Worm (Caenorhabditis elegans) whole organism, L3 larva: ENCODE measurements around the gene dhs-28.

Experiments used
- R02D3.7 ChIP-seq: fragments of 150-350 bp; optimal IDR thresholded peaks from 2 replicates; lab custom pipeline; 2014; ENCODE audit warnings: missing biosample characterization, missing genetic modification characterization
- ceh-82 ChIP-seq: fragments of 150-350 bp; optimal IDR thresholded peaks from 2 replicates; lab custom pipeline; 2014; ENCODE audit warnings: missing biosample characterization, missing genetic modification characterization
- daf-12 ChIP-seq: fragments of 150-350 bp; optimal IDR thresholded peaks from 2 replicates; lab custom pipeline; 2014; ENCODE audit warnings: missing biosample characterization, missing genetic modification reagents, missing genetic modification characterization
- elt-2 ChIP-seq: sonication (generic microtip); optimal IDR thresholded peaks from 2 replicates; lab custom pipeline; 2016; ENCODE audit warnings: missing genetic modification reagents, mild to moderate bottlenecking, missing genetic modification characterization, missing compliant biosample characterization
- elt-3 ChIP-seq, 3 experiments: fragments of 150-350 bp in 1 of 3; sonication (generic microtip) in 2 of 3; optimal IDR thresholded peaks; 2 replicates in 2 of 3; 4 replicates in 1 of 3; lab custom pipeline; 2014 to 2017; ENCODE audit warnings: missing biosample characterization in 3 of 3, missing genetic modification characterization in 3 of 3
- nhr-11 ChIP-seq: fragments of 150-350 bp; optimal IDR thresholded peaks from 2 replicates; lab custom pipeline; 2014; ENCODE audit warnings: missing biosample characterization, missing genetic modification characterization
- nhr-23 ChIP-seq: fragments of 150-350 bp; optimal IDR thresholded peaks from 2 replicates; lab custom pipeline; 2014; ENCODE audit warnings: missing biosample characterization, missing genetic modification reagents, missing genetic modification characterization
- nhr-237 ChIP-seq: fragments of 150-350 bp; optimal IDR thresholded peaks from 2 replicates; lab custom pipeline; 2014; ENCODE audit warnings: missing biosample characterization, missing genetic modification characterization
- pha-4 ChIP-seq: fragments of 150-350 bp; optimal IDR thresholded peaks from 2 replicates; lab custom pipeline; 2014; ENCODE audit warnings: missing biosample characterization, missing genetic modification reagents, missing genetic modification characterization
- pqm-1 ChIP-seq: fragments of 150-350 bp; optimal IDR thresholded peaks from 2 replicates; lab custom pipeline; 2017; ENCODE audit warnings: missing biosample characterization, missing genetic modification characterization, inconsistent platforms
- snpc-4 ChIP-seq: fragments of 150-350 bp; optimal IDR thresholded peaks from 2 replicates; lab custom pipeline; 2014; ENCODE audit warnings: missing biosample characterization, missing genetic modification characterization
- tbx-2 ChIP-seq: sonication (generic microtip); optimal IDR thresholded peaks from 2 replicates; lab custom pipeline; 2016; ENCODE audit warnings: mild to moderate bottlenecking, missing genetic modification characterization, missing compliant biosample characterization
- unc-39 ChIP-seq: sonication (generic microtip); optimal IDR thresholded peaks from 4 replicates; lab custom pipeline; 2017; ENCODE audit warnings: missing biosample characterization, missing genetic modification characterization
- ztf-11 ChIP-seq: fragments of 150-350 bp; optimal IDR thresholded peaks from 2 replicates; lab custom pipeline; 2014; ENCODE audit warnings: missing biosample characterization, missing genetic modification characterization

- TF ChIP-seq nhr-23 (no peak), ceh-82 (tag; lab: Kevin White, UChicago) (no peak), unc-39 (tag; lab: Kevin White, UChicago) (no peak), tbx-2 (tag; lab: Kevin White, UChicago) (no peak), pqm-1 (tag; lab: Kevin White, UChicago) (peak; percentile 91), R02D3.7 (tag; lab: Kevin White, UChicago) (no peak), elt-2 (tag; lab: Kevin White, UChicago) (peak; percentile 95), snpc-4 (tag; lab: Kevin White, UChicago) (no peak), nhr-11 (no peak), elt-3 (tag; optimal IDR thresholded peaks at IDR 0.05; lab: Kevin White, UChicago) (no peak), ztf-11 (tag; lab: Kevin White, UChicago) (no peak), nhr-237 (tag; lab: Kevin White, UChicago) (no peak), daf-12 (tag; lab: Kevin White, UChicago) (no peak), pha-4 (tag; lab: Kevin White, UChicago) (peak; percentile 59)
Measured at ce11 chrX:6788965-6789573, 29.2 kb upstream of the dhs-28 start, which contains the start of gene sgca-1.
